Worm (Caenorhabditis elegans) whole organism, young adult: Measurements from ENCODE around the gene hmg-4.
A peak's percentile ranks its signal among the peaks of the same experiment; 100 is the strongest.

Source experiments
- B0336.3 ChIP-seq: fragments of 200-800 bp; sonication (Bioruptor generic); IDR thresholded peaks from 2 replicates; pipeline ENCODE4 v1.3.6; 2022; ENCODE audit warnings: missing genetic modification characterization, missing compliant biosample characterization
- F10E7.11 ChIP-seq: sonication (generic microtip); optimal IDR thresholded peaks from 2 replicates; lab custom pipeline; 2017; ENCODE audit warnings: mild to moderate bottlenecking, missing genetic modification characterization, moderate library complexity, missing compliant biosample characterization
- F22D6.2 ChIP-seq: sonication (generic microtip); optimal IDR thresholded peaks from 2 replicates; lab custom pipeline; 2016; ENCODE audit warnings: mild to moderate bottlenecking, missing genetic modification characterization, missing compliant biosample characterization
- F33H1.4 ChIP-seq: fragments of 200-800 bp; sonication (Bioruptor generic); IDR thresholded peaks from 2 replicates; pipeline ENCODE4 v1.3.6; 2022; ENCODE audit warnings: missing genetic modification reagents, missing genetic modification characterization, missing compliant biosample characterization
- F52B5.7 ChIP-seq: sonication (generic microtip); optimal IDR thresholded peaks from 2 replicates; lab custom pipeline; 2016; ENCODE audit warnings: mild to moderate bottlenecking, missing genetic modification characterization, missing compliant biosample characterization
- K11D2.4 ChIP-seq: fragments of 200-800 bp; sonication (Bioruptor generic); IDR thresholded peaks from 2 replicates; pipeline ENCODE4 v1.3.6; 2022; ENCODE audit warnings: missing genetic modification reagents, missing genetic modification characterization, missing compliant biosample characterization
- Y53G8AR.9 ChIP-seq: fragments of 200-800 bp; sonication (Bioruptor generic); conservative IDR thresholded peaks from 2 replicates; pipeline ENCODE4 v1.3.6; 2022; ENCODE audit warnings: missing genetic modification reagents, missing genetic modification characterization, missing compliant biosample characterization
- Y95B8A.8 ChIP-seq: fragments of 200-800 bp; sonication (Bioruptor generic); IDR thresholded peaks from 2 replicates; pipeline ENCODE4 v1.3.6; 2022; ENCODE audit warnings: missing genetic modification reagents, missing genetic modification characterization, missing compliant biosample characterization
- akir-1 ChIP-seq: fragments of 200-800 bp; sonication (Bioruptor generic); optimal IDR thresholded peaks from 2 replicates; lab custom pipeline; 2018; ENCODE audit warnings: mild to moderate bottlenecking, missing genetic modification characterization, moderate library complexity, missing compliant biosample characterization
- ama-1 ChIP-seq, 3 experiments: fragments of 150-350 bp in 1 of 3; sonication (generic microtip) in 2 of 3; optimal IDR thresholded peaks; 2 replicates each; lab custom pipeline; 2014 to 2018; ENCODE audit warnings: missing biosample characterization in 2 of 3, missing genetic modification characterization in 2 of 3, missing genetic modification reagents in 2 of 3
- aptf-3 ChIP-seq: fragments of 200-800 bp; sonication (Bioruptor generic); IDR thresholded peaks from 2 replicates; pipeline ENCODE4 v1.3.6; 2022; ENCODE audit warnings: missing genetic modification characterization, missing compliant biosample characterization
- athp-1 ChIP-seq: sonication (generic microtip); optimal IDR thresholded peaks from 2 replicates; lab custom pipeline; 2017; ENCODE audit warnings: mild to moderate bottlenecking, missing genetic modification characterization, missing compliant biosample characterization
- attf-6 ChIP-seq: fragments of 200-800 bp; sonication (Bioruptor generic); IDR thresholded peaks from 2 replicates; pipeline ENCODE4 v1.3.6; 2022; ENCODE audit warnings: missing genetic modification reagents, missing genetic modification characterization, missing compliant biosample characterization
- cebp-1 ChIP-seq, 2 experiments: fragments of 200-800 bp in 1 of 2; sonication (Bioruptor generic) in 1 of 2; sonication (generic microtip) in 1 of 2; IDR thresholded peaks in 1 of 2; optimal IDR thresholded peaks in 1 of 2; 2 replicates each; pipeline versions ENCODE4 v1.3.6 to Lab custom; 2017 to 2022; ENCODE audit warnings: missing compliant biosample characterization in 2 of 2, missing genetic modification characterization in 2 of 2, mild to moderate bottlenecking in 1 of 2, missing genetic modification reagents in 1 of 2, moderate library complexity in 1 of 2
- ceh-79 ChIP-seq: sonication (generic microtip); optimal IDR thresholded peaks from 2 replicates; lab custom pipeline; 2017; ENCODE audit warnings: mild to moderate bottlenecking, missing genetic modification characterization, missing compliant biosample characterization
- ceh-91 ChIP-seq: fragments of 200-800 bp; sonication (Bioruptor generic); IDR thresholded peaks from 2 replicates; pipeline ENCODE4 v1.3.6; 2022; ENCODE audit warnings: missing genetic modification reagents, missing genetic modification characterization, missing compliant biosample characterization
- dpff-1 ChIP-seq: sonication (generic microtip); optimal IDR thresholded peaks from 2 replicates; lab custom pipeline; 2017; ENCODE audit warnings: mild to moderate bottlenecking, missing genetic modification characterization, missing compliant biosample characterization
- dpl-1 ChIP-seq: fragments of 150-350 bp; optimal IDR thresholded peaks from 2 replicates; lab custom pipeline; 2014; ENCODE audit warnings: missing biosample characterization, missing genetic modification reagents, missing genetic modification characterization
- egl-44 ChIP-seq: fragments of 200-800 bp; sonication (Bioruptor generic); IDR thresholded peaks from 2 replicates; pipeline ENCODE4 v1.3.6; 2022; ENCODE audit warnings: missing genetic modification reagents, missing genetic modification characterization, missing compliant biosample characterization
- egrh-3 ChIP-seq: fragments of 200-800 bp; sonication (Bioruptor generic); IDR thresholded peaks from 2 replicates; pipeline ENCODE4 v1.3.6; 2022; ENCODE audit warnings: missing genetic modification reagents, missing genetic modification characterization, missing compliant biosample characterization
- fkh-3 ChIP-seq: sonication (generic microtip); optimal IDR thresholded peaks from 2 replicates; lab custom pipeline; 2016; ENCODE audit warnings: mild to moderate bottlenecking, missing genetic modification characterization, missing compliant biosample characterization
- him-1 ChIP-seq: sonication (generic microtip); optimal IDR thresholded peaks from 2 replicates; lab custom pipeline; 2016; ENCODE audit warnings: missing genotype, missing genetic modification reagents, missing genetic modification characterization, missing compliant biosample characterization
- hlh-26 ChIP-seq: fragments of 200-800 bp; sonication (Bioruptor generic); conservative IDR thresholded peaks from 2 replicates; pipeline ENCODE4 v1.3.6; 2022; ENCODE audit warnings: missing genetic modification reagents, missing genetic modification characterization, missing compliant biosample characterization
- hmg-1.2 ChIP-seq: fragments of 200-800 bp; sonication (Bioruptor generic); IDR thresholded peaks from 2 replicates; pipeline ENCODE4 v1.3.6; 2022; ENCODE audit warnings: missing genetic modification reagents, missing genetic modification characterization, missing compliant biosample characterization
- hsf-1 ChIP-seq: fragments of 200-800 bp; sonication (Bioruptor generic); IDR thresholded peaks from 2 replicates; pipeline ENCODE4 v1.3.6; 2022; ENCODE audit warnings: missing genetic modification reagents, missing genetic modification characterization, missing compliant biosample characterization
- let-607 ChIP-seq, 2 experiments: fragments of 200-800 bp in 1 of 2; sonication (Bioruptor generic) in 1 of 2; sonication (generic microtip) in 1 of 2; optimal IDR thresholded peaks; 2 replicates each; lab custom pipeline; 2016 to 2018; ENCODE audit warnings: mild to moderate bottlenecking in 2 of 2, missing compliant biosample characterization in 2 of 2, missing genetic modification characterization in 2 of 2, moderate library complexity in 2 of 2, missing genotype in 1 of 2
- lin-54 ChIP-seq: fragments of 200-800 bp; sonication (Bioruptor generic); optimal IDR thresholded peaks from 2 replicates; lab custom pipeline; 2018; ENCODE audit warnings: mild to moderate bottlenecking, missing genetic modification characterization, missing compliant biosample characterization
- lsl-1 ChIP-seq: fragments of 200-800 bp; sonication (Bioruptor generic); optimal IDR thresholded peaks from 2 replicates; lab custom pipeline; 2018; ENCODE audit warnings: mild to moderate bottlenecking, missing genetic modification characterization, moderate library complexity, missing compliant biosample characterization
- madf-3 ChIP-seq: fragments of 200-800 bp; sonication (Bioruptor generic); IDR thresholded peaks from 2 replicates; pipeline ENCODE4 v1.3.6; 2022; ENCODE audit warnings: missing genetic modification reagents, missing genetic modification characterization, missing compliant biosample characterization
- nhr-120 ChIP-seq: fragments of 200-800 bp; sonication (Bioruptor generic); IDR thresholded peaks from 2 replicates; pipeline ENCODE4 v1.3.6; 2022; ENCODE audit warnings: missing genetic modification characterization, missing compliant biosample characterization
- nhr-179 ChIP-seq: sonication (generic microtip); optimal IDR thresholded peaks from 2 replicates; lab custom pipeline; 2016; ENCODE audit warnings: mild to moderate bottlenecking, missing genetic modification characterization, missing compliant biosample characterization
- nhr-27 ChIP-seq: fragments of 200-800 bp; sonication (Bioruptor generic); optimal IDR thresholded peaks from 2 replicates; lab custom pipeline; 2018; ENCODE audit warnings: mild to moderate bottlenecking, missing genetic modification characterization, moderate library complexity, missing compliant biosample characterization
- nhr-90 ChIP-seq: sonication (generic microtip); optimal IDR thresholded peaks from 2 replicates; lab custom pipeline; 2016; ENCODE audit warnings: missing genotype, mild to moderate bottlenecking, missing genetic modification characterization, missing compliant biosample characterization
- rpc-1 ChIP-seq, 2 experiments: fragments of 150-350 bp in 1 of 2; sonication (generic microtip) in 1 of 2; optimal IDR thresholded peaks; 2 replicates each; lab custom pipeline; 2014 to 2018; ENCODE audit warnings: missing biosample characterization in 1 of 2, missing genetic modification characterization in 1 of 2, missing genetic modification reagents in 1 of 2, missing genotype in 1 of 2
- snpc-3.4 ChIP-seq: sonication (generic microtip); optimal IDR thresholded peaks from 2 replicates; lab custom pipeline; 2017; ENCODE audit warnings: missing genetic modification characterization, mild to moderate bottlenecking, missing compliant biosample characterization, antibody characterized with exemption, moderate library complexity, missing genotype, missing genetic modification reagents
- ztf-18 ChIP-seq: sonication (generic microtip); optimal IDR thresholded peaks from 2 replicates; lab custom pipeline; 2016; ENCODE audit warnings: missing genotype, mild to moderate bottlenecking, missing genetic modification characterization, missing compliant biosample characterization
- ztf-25 ChIP-seq: fragments of 200-800 bp; sonication (Bioruptor generic); IDR thresholded peaks from 2 replicates; pipeline ENCODE4 v1.3.6; 2022; ENCODE audit warnings: missing genetic modification reagents, missing genetic modification characterization, missing compliant biosample characterization
- ztf-26 ChIP-seq: sonication (generic microtip); optimal IDR thresholded peaks from 2 replicates; lab custom pipeline; 2017; ENCODE audit warnings: missing genetic modification characterization, missing compliant biosample characterization
- ztf-28 ChIP-seq: fragments of 200-800 bp; sonication (Bioruptor generic); IDR thresholded peaks from 2 replicates; pipeline ENCODE4 v1.3.6; 2022; ENCODE audit warnings: missing genetic modification reagents, missing genetic modification characterization, missing compliant biosample characterization
- ztf-6 ChIP-seq: fragments of 200-800 bp; sonication (Bioruptor generic); IDR thresholded peaks from 2 replicates; pipeline ENCODE4 v1.3.6; 2022; ENCODE audit warnings: missing genetic modification reagents, missing genetic modification characterization, missing compliant biosample characterization

hmg-4 gene

DNA sequence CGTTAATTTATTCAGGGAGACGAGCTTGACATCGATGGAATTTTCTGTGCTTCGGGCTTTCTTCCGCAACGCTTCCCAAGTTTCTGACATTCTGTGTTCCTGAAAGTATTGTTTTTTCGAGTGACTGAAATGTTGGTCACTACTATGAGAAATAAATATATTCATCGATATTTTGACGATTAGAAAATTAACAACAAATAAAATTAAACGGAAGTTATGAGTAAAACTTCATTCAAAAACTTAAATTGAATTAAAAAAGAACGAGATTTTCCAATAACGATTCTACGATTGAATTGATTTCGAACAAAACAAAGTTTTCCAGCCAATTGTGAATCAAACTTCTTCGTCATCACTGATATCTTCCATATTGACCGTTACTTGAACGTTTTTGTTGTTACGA lies 32.3 kb downstream of the hmg-4 start, which contains the start of gene gos-28:
gos-28 (minus strand) TSS at position 101 of the 400 bp plus-strand sequence.
- no peak for TF ChIP-seq ztf-26 (tag; lab: Kevin White, UChicago)
- TF ChIP-seq egrh-3 (GFP tag; lab: Robert Waterston, UW), result no peak
- TF ChIP-seq akir-1, result no peak
- no peak for TF ChIP-seq madf-3 (GFP tag; lab: Robert Waterston, UW)
- TF ChIP-seq F10E7.11 (tag; lab: Kevin White, UChicago), result no peak

DNA sequence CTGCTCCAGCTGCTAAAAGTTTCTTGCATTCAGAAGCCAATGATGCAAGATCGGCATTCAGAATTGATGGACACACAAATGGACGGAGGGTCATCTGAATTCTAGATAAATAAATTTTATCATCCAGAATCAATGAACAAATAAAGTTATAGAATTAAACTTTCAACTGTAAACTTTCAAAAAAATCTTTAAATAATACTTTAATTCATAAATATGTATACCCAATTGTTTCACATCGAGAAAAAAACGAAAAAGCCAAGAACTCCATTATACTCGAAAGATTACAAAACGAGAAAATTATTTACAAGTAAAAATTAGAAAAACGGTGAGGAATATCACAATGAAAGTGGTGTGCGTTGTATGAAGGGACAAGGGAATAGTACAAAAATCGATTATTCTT lies 34.3 kb downstream of the hmg-4 start, which contains the start of gene F08F8.7:
F08F8.7 (minus strand) TSS at position 101 of the 400 bp plus-strand sequence.
- TF ChIP-seq ztf-26 (tag; lab: Kevin White, UChicago), result no peak
- no peak for TF ChIP-seq hlh-26 (GFP tag; lab: Robert Waterston, UW)

DNA sequence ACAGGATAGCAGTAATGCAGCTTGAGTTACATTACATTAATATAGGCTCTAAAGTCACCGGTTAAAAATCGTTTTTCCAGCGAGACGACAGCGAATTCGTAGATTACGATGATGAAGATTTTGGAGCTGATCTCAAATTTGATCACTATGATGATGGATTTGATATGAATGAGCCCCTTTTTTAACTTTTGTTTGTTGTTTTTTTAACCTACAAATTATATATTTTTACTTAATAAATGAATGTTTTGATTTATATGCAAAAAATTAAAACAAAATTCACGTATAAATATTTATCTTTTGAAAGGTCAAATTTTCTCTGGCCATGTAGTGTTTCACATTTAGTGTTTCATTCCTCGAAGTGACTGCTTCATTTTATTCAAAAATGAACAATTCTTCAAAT lies 38.0 kb downstream of the hmg-4 start, which contains the start of gene F08F8.6:
F08F8.6 (plus strand) TSS at position 301 of the 400 bp plus-strand sequence.
- TF ChIP-seq dpl-1 (GFP tag; lab: Kevin White, UChicago) (no peak), F22D6.2 (tag; lab: Kevin White, UChicago) (no peak), ceh-91 (GFP tag; lab: Robert Waterston, UW) (no peak), ztf-18 (tag; lab: Kevin White, UChicago) (no peak), nhr-179 (tag; lab: Kevin White, UChicago) (no peak), egl-44 (GFP tag; lab: Robert Waterston, UW) (no peak), rpc-1 (optimal IDR thresholded peaks at IDR 0.05; lab: Kevin White, UChicago) (no peak), rpc-1 (tag; optimal IDR thresholded peaks at IDR 0.05; lab: Kevin White, UChicago) (no peak), ztf-6 (GFP tag; lab: Robert Waterston, UW) (no peak), Y95B8A.8 (GFP tag; lab: Robert Waterston, UW) (no peak), let-607 (tag; optimal IDR thresholded peaks at IDR 0.05; lab: Kevin White, UChicago) (no peak)

DNA sequence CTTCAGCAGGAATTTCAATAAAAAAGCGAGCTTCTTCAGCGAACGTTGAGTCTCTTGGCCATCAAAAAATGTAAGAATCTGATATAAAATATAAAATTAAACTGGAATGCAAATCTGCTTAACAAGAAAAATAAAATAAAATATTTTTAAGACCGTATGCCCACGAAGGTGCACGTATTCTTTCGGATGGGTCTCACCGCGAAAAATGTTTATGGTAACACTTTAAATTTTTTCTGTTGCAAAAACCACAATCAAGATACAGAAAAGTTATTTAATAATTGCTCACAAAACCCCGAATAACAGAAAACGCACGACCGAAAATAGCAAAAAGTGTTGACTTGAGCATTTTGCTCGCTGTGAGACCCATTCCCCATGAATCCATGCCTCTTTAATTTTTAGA lies 42.3 kb downstream of the hmg-4 start:
- no peak for TF ChIP-seq hmg-1.2 (GFP tag; lab: Robert Waterston, UW)
- peak; percentile 50 for TF ChIP-seq lsl-1
- no peak for TF ChIP-seq K11D2.4 (GFP tag; lab: Robert Waterston, UW)
- no peak for TF ChIP-seq F22D6.2 (tag; lab: Kevin White, UChicago)
- no peak for TF ChIP-seq attf-6 (GFP tag; lab: Robert Waterston, UW)
- TF ChIP-seq F33H1.4 (GFP tag; lab: Robert Waterston, UW), result peak; percentile 59; the same call in 1 of the 2 replicates
- TF ChIP-seq, all 124 proteins: peak for 2

DNA sequence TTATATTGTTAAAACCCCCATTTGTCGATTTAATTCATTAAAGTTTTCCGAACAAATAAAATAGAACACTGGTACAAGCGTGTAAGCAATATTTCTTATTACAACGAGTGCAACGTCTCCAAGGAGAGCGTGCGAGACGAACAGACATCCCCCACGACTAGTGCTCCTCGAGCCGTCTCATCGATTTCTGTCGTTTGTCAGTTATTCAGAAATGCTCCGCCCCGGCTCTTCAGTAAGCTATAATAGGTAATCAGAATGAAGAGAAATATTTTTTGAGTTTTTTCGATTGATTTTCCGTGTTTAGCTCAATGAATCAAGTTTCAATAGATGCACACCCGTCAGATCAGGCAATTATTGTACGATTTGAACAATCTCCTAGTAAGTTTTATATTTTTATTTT lies 42.7 kb downstream of the hmg-4 start, which contains the start of gene kap-1:
kap-1 (plus strand) TSS at position 143 of the 400 bp plus-strand sequence.
- no peak for TF ChIP-seq aptf-3 (GFP tag; lab: Robert Waterston, UW)
- peak; percentile 78 for TF ChIP-seq ama-1 (optimal IDR thresholded peaks at IDR 0.05; lab: Kevin White, UChicago)
- TF ChIP-seq ama-1 (GFP tag; optimal IDR thresholded peaks at IDR 0.05; lab: Kevin White, UChicago), result peak in 1 of 2 experiments; percentile 78
- peak; percentile 15 for TF ChIP-seq nhr-90 (tag; lab: Kevin White, UChicago)
- peak; percentile 29 for TF ChIP-seq lin-54 (GFP tag; lab: Kevin White, UChicago)
- TF ChIP-seq Y53G8AR.9 (GFP tag; lab: Robert Waterston, UW), result no peak; the same call in 1 of the 2 replicates
- TF ChIP-seq K11D2.4 (GFP tag; lab: Robert Waterston, UW), result 0 out of 2 replicates have a peak, but pooled peaks have one; percentile 9
- no peak for TF ChIP-seq ztf-25 (GFP tag; lab: Robert Waterston, UW)
- no peak for TF ChIP-seq ztf-28 (GFP tag; lab: Robert Waterston, UW)
- peak; percentile 86 for TF ChIP-seq B0336.3 (GFP tag; lab: Robert Waterston, UW)
- TF ChIP-seq nhr-120, result 0 out of 2 replicates have a peak, but pooled peaks have one; percentile 12
- peak; percentile 80 for TF ChIP-seq fkh-3 (tag; lab: Kevin White, UChicago)
- TF ChIP-seq him-1 (tag; lab: Kevin White, UChicago), result peak; percentile 54
- no peak for TF ChIP-seq nhr-27
- TF ChIP-seq snpc-3.4 (tag; lab: Kevin White, UChicago), result peak; percentile 18
- peak; percentile 62 for TF ChIP-seq athp-1
- peak; percentile 21 for TF ChIP-seq ceh-79
- TF ChIP-seq hsf-1 (GFP tag; lab: Robert Waterston, UW), result peak; percentile 60
- peak; percentile 62 for TF ChIP-seq dpff-1 (tag; lab: Kevin White, UChicago)
- TF ChIP-seq lsl-1, result no peak
- peak; percentile 76 for TF ChIP-seq F52B5.7 (tag; lab: Kevin White, UChicago)
- TF ChIP-seq cebp-1 (GFP tag; IDR thresholded peaks at IDR 0.05; lab: Robert Waterston, UW), result no peak
- peak; percentile 56 for TF ChIP-seq cebp-1 (tag; optimal IDR thresholded peaks at IDR 0.05; lab: Kevin White, UChicago)
